Fruit fly (Drosophila melanogaster): Measurements from ENCODE around the gene CG5402.

- TF ChIP-seq CG31441 (GFP tag; IDR thresholded peaks at IDR 0.05) (no peak), dmrt99B (tag; optimal IDR thresholded peaks at IDR 0.05) (no peak), seq (GFP tag; IDR thresholded peaks at IDR 0.05) (no peak), run (tag; optimal IDR thresholded peaks at IDR 0.05) (no peak), CG13123 (GFP tag; optimal IDR thresholded peaks at IDR 0.05) (no peak), CG15011 (GFP tag; optimal IDR thresholded peaks at IDR 0.05) (no peak), Med (GFP tag) (no peak), rib (GFP tag; IDR thresholded peaks at IDR 0.05) (no peak), sug (tag; optimal IDR thresholded peaks at IDR 0.05) (no peak), Abd-B (GFP tag; optimal IDR thresholded peaks at IDR 0.05) (no peak)
These were observed 39.8 kb downstream of the CG5402 start for dm6 chr3R:27462917-27463316.

Data from whole organism, embryonic.